Fruit fly (Drosophila melanogaster) whole organism, embryonic: Measurements from ENCODE around the gene CG13077.

Experiments
- Aef1 ChIP-seq: fragments of 200-800 bp; sonication (Bioruptor generic); IDR thresholded peaks from 3 replicates; pipeline ENCODE4 v1.3.6; 2022; ENCODE audit warnings: missing biosample characterization, missing genetic modification characterization
- Atf6 ChIP-seq: fragments of 200-800 bp; sonication (Bioruptor generic); IDR thresholded peaks from 2 replicates; pipeline ENCODE4 v1.3.6; 2022; ENCODE audit warnings: missing biosample characterization, missing genetic modification characterization
- CG10654 ChIP-seq: fragments of 200-800 bp; sonication (Bioruptor generic); optimal IDR thresholded peaks from 2 replicates; lab custom pipeline; 2016; ENCODE audit warnings: missing biosample characterization, missing genetic modification characterization
- CG10979 ChIP-seq: fragments of 200-800 bp; sonication (Bioruptor generic); optimal IDR thresholded peaks from 2 replicates; lab custom pipeline; 2018; ENCODE audit warnings: missing biosample characterization, mild to moderate bottlenecking, missing genetic modification characterization, moderate library complexity
- CG11398 ChIP-seq: fragments of 200-800 bp; sonication (Bioruptor generic); optimal IDR thresholded peaks from 2 replicates; lab custom pipeline; 2016; ENCODE audit warnings: missing biosample characterization, missing genetic modification characterization
- CG11696 ChIP-seq: fragments of 200-800 bp; sonication (Bioruptor generic); IDR thresholded peaks from 2 replicates; pipeline ENCODE4 v1.3.6; 2022; ENCODE audit warnings: missing biosample characterization, missing genetic modification characterization
- CG15073 ChIP-seq: fragments of 200-800 bp; sonication (Bioruptor generic); optimal IDR thresholded peaks from 2 replicates; lab custom pipeline; 2016; ENCODE audit warnings: missing biosample characterization, missing genetic modification characterization
- CG15269 ChIP-seq: fragments of 200-800 bp; sonication (Bioruptor generic); optimal IDR thresholded peaks from 2 replicates; lab custom pipeline; 2018; ENCODE audit warnings: missing biosample characterization, mild to moderate bottlenecking, missing genetic modification characterization, moderate library complexity
- CG18476 ChIP-seq: fragments of 200-800 bp; sonication (Bioruptor generic); optimal IDR thresholded peaks from 2 replicates; lab custom pipeline; 2016; ENCODE audit warnings: missing biosample characterization, mild to moderate bottlenecking, missing genetic modification characterization
- CG31224 ChIP-seq: fragments of 200-800 bp; sonication (Bioruptor generic); IDR thresholded peaks from 2 replicates; pipeline ENCODE4 v1.3.6; 2022; ENCODE audit warnings: missing biosample characterization, missing genetic modification characterization
- CG42726 ChIP-seq: fragments of 200-800 bp; sonication (Bioruptor generic); IDR thresholded peaks from 2 replicates; pipeline ENCODE4 v1.3.6; 2022; ENCODE audit warnings: missing biosample characterization, missing genetic modification characterization; ENCODE audit not compliant: partially characterized antibody
- CG4404 ChIP-seq: fragments of 200-800 bp; sonication (Bioruptor generic); IDR thresholded peaks from 2 replicates; pipeline ENCODE4 v1.3.6; 2022; ENCODE audit warnings: missing biosample characterization, missing genetic modification characterization
- CG6683 ChIP-seq: fragments of 200-800 bp; sonication (Bioruptor generic); optimal IDR thresholded peaks from 2 replicates; lab custom pipeline; 2017; ENCODE audit warnings: missing biosample characterization, mild to moderate bottlenecking, missing genetic modification characterization, missing genetic modification reagents
- CG6854 ChIP-seq: fragments of 200-800 bp; sonication (Bioruptor generic); optimal IDR thresholded peaks from 3 replicates; lab custom pipeline; 2017; ENCODE audit warnings: missing biosample characterization, mild to moderate bottlenecking, missing genetic modification characterization
- CG7357 ChIP-seq: fragments of 200-800 bp; sonication (Bioruptor generic); IDR thresholded peaks from 3 replicates; pipeline ENCODE4 v1.3.6; 2022; ENCODE audit warnings: missing biosample characterization, missing genetic modification characterization
- CG8290 ChIP-seq, 3 experiments: fragments of 200-800 bp; sonication (Bioruptor generic); optimal IDR thresholded peaks; 2 replicates each; lab custom pipeline; 2016 to 2019; ENCODE audit warnings: missing biosample characterization in 3 of 3, missing genetic modification characterization in 3 of 3, mild to moderate bottlenecking in 2 of 3, moderate library complexity in 1 of 3
- CG8359 ChIP-seq: fragments of 200-800 bp; sonication (Bioruptor generic); optimal IDR thresholded peaks from 2 replicates; lab custom pipeline; 2017; ENCODE audit warnings: missing biosample characterization, mild to moderate bottlenecking, missing genetic modification characterization, borderline replicate concordance
- CG8944 ChIP-seq: fragments of 200-800 bp; sonication (Bioruptor generic); optimal IDR thresholded peaks from 3 replicates; lab custom pipeline; 2016; ENCODE audit warnings: missing biosample characterization, missing genetic modification characterization
- Dek ChIP-seq: fragments of 200-800 bp; sonication (Bioruptor generic); optimal IDR thresholded peaks from 3 replicates; lab custom pipeline; 2019; ENCODE audit warnings: missing biosample characterization, mild to moderate bottlenecking, missing genetic modification characterization, moderate library complexity
- Fer2 ChIP-seq: fragments of 200-800 bp; sonication (Bioruptor generic); optimal IDR thresholded peaks from 2 replicates; lab custom pipeline; 2018; ENCODE audit warnings: missing biosample characterization, mild to moderate bottlenecking, missing genetic modification characterization, moderate library complexity
- Hmx ChIP-seq: fragments of 200-800 bp; sonication (Bioruptor generic); optimal IDR thresholded peaks from 2 replicates; lab custom pipeline; 2016; ENCODE audit warnings: missing biosample characterization, missing genetic modification characterization
- Hr39 ChIP-seq: fragments of >200 bp; optimal IDR thresholded peaks from 2 replicates; lab custom pipeline; 2017
- NfI ChIP-seq: fragments of 200-800 bp; sonication (Bioruptor generic); optimal IDR thresholded peaks from 3 replicates; lab custom pipeline; 2018; ENCODE audit warnings: missing biosample characterization, mild to moderate bottlenecking, missing genetic modification characterization, moderate library complexity
- Sox100B ChIP-seq: fragments of 200-800 bp; sonication (Bioruptor generic); optimal IDR thresholded peaks from 3 replicates; lab custom pipeline; 2018; ENCODE audit warnings: missing biosample characterization, mild to moderate bottlenecking, missing genetic modification characterization
- Stat92E ChIP-seq, 3 experiments: fragments of >200 bp in 2 of 3; fragments of 200-800 bp in 1 of 3; sonication (Bioruptor generic) in 1 of 3; optimal IDR thresholded peaks; 2 replicates each; lab custom pipeline; 2017 to 2019; ENCODE audit warnings: missing biosample characterization in 3 of 3, missing genetic modification characterization in 3 of 3, mild to moderate bottlenecking in 1 of 3, moderate library complexity in 1 of 3
- bab2 ChIP-seq: fragments of 200-800 bp; sonication (Bioruptor generic); optimal IDR thresholded peaks from 2 replicates; lab custom pipeline; 2016; ENCODE audit warnings: missing biosample characterization, missing genetic modification characterization
- bsh ChIP-seq, 2 experiments: fragments of 200-800 bp; sonication (Bioruptor generic); optimal IDR thresholded peaks; 2 replicates each; lab custom pipeline; 2017 to 2018; ENCODE audit warnings: mild to moderate bottlenecking in 2 of 2, missing biosample characterization in 2 of 2, missing genetic modification characterization in 2 of 2, moderate library complexity in 1 of 2
- crc ChIP-seq: fragments of 200-800 bp; sonication (Bioruptor generic); optimal IDR thresholded peaks from 2 replicates; lab custom pipeline; 2016; ENCODE audit warnings: missing biosample characterization, missing genetic modification characterization
- dm ChIP-seq: fragments of 200-800 bp; sonication (Bioruptor generic); optimal IDR thresholded peaks from 3 replicates; lab custom pipeline; 2016; ENCODE audit warnings: missing biosample characterization, missing genetic modification characterization
- exex ChIP-seq: fragments of 200-800 bp; sonication (Bioruptor generic); optimal IDR thresholded peaks from 4 replicates; lab custom pipeline; 2018; ENCODE audit warnings: missing biosample characterization, mild to moderate bottlenecking, missing genetic modification characterization, moderate library complexity
- ftz-f1 ChIP-seq: fragments of 200-800 bp; sonication (Bioruptor generic); optimal IDR thresholded peaks from 2 replicates; lab custom pipeline; 2016; ENCODE audit warnings: missing biosample characterization, missing genetic modification characterization
- fu2 ChIP-seq: fragments of 200-800 bp; sonication (Bioruptor generic); optimal IDR thresholded peaks from 2 replicates; lab custom pipeline; 2016; ENCODE audit warnings: missing biosample characterization, missing genetic modification characterization
- gem ChIP-seq: fragments of 200-800 bp; sonication (Bioruptor generic); optimal IDR thresholded peaks from 2 replicates; lab custom pipeline; 2019; ENCODE audit warnings: missing biosample characterization, mild to moderate bottlenecking, missing genetic modification characterization, moderate library complexity
- gsb ChIP-seq: fragments of 200-800 bp; sonication (Bioruptor generic); IDR thresholded peaks from 2 replicates; pipeline ENCODE4 v1.3.6; 2022; ENCODE audit warnings: missing biosample characterization, missing genetic modification characterization
- insv ChIP-seq, 2 experiments: fragments of 200-800 bp; sonication (Bioruptor generic); optimal IDR thresholded peaks; 3 replicates each; lab custom pipeline; 2016 to 2018; ENCODE audit warnings: missing biosample characterization in 2 of 2, missing genetic modification characterization in 2 of 2
- jing ChIP-seq: fragments of 200-800 bp; sonication (Bioruptor generic); optimal IDR thresholded peaks from 2 replicates; lab custom pipeline; 2018; ENCODE audit warnings: missing biosample characterization, mild to moderate bottlenecking, missing genetic modification characterization
- knrl ChIP-seq: fragments of 200-800 bp; sonication (Bioruptor generic); IDR thresholded peaks from 3 replicates; pipeline ENCODE4 v1.3.6; 2022; ENCODE audit warnings: missing biosample characterization, missing genetic modification characterization; ENCODE audit not compliant: partially characterized antibody
- mld ChIP-seq: fragments of 200-800 bp; sonication (Bioruptor generic); IDR thresholded peaks from 3 replicates; pipeline ENCODE4 v1.3.6; 2022; ENCODE audit warnings: missing biosample characterization, missing genetic modification characterization; ENCODE audit not compliant: partially characterized antibody
- nerfin-1 ChIP-seq: fragments of 200-800 bp; sonication (Bioruptor generic); optimal IDR thresholded peaks from 3 replicates; lab custom pipeline; 2019; ENCODE audit warnings: missing biosample characterization, mild to moderate bottlenecking, missing genetic modification characterization, moderate library complexity
- onecut ChIP-seq: fragments of 200-800 bp; sonication (Bioruptor generic); IDR thresholded peaks from 2 replicates; pipeline ENCODE4 v1.3.6; 2022; ENCODE audit warnings: missing biosample characterization, missing genetic modification characterization
- otp ChIP-seq: fragments of 200-800 bp; sonication (Bioruptor generic); IDR thresholded peaks from 3 replicates; pipeline ENCODE4, ENCODE4 v1.3.6; 2022; ENCODE audit warnings: missing biosample characterization, missing genetic modification characterization
- peb ChIP-seq: fragments of 200-800 bp; sonication (Bioruptor generic); IDR thresholded peaks from 2 replicates; pipeline ENCODE4 v1.3.6; 2022; ENCODE audit warnings: missing biosample characterization, missing genetic modification characterization
- pho ChIP-seq: fragments of 200-800 bp; sonication (Bioruptor generic); optimal IDR thresholded peaks from 2 replicates; lab custom pipeline; 2016; ENCODE audit warnings: missing biosample characterization, missing genetic modification characterization
- phol ChIP-seq: fragments of 200-800 bp; sonication (Bioruptor generic); optimal IDR thresholded peaks from 3 replicates; lab custom pipeline; 2018; ENCODE audit warnings: missing biosample characterization, mild to moderate bottlenecking, missing genetic modification characterization, moderate library complexity
- pita ChIP-seq: fragments of 200-800 bp; sonication (Bioruptor generic); optimal IDR thresholded peaks from 2 replicates; lab custom pipeline; 2017; ENCODE audit warnings: missing biosample characterization, mild to moderate bottlenecking, missing genetic modification characterization
- prd ChIP-seq, 3 experiments: fragments of >200 bp in 2 of 3; fragments of 200-800 bp in 1 of 3; sonication (Bioruptor generic) in 1 of 3; optimal IDR thresholded peaks in 2 of 3; IDR thresholded peaks in 1 of 3; 2 replicates in 2 of 3; 3 replicates in 1 of 3; pipeline versions ENCODE4 v1.3.6 to Lab custom; 2017 to 2022; ENCODE audit warnings: missing biosample characterization in 1 of 3, missing genetic modification characterization in 1 of 3
- pros ChIP-seq: fragments of 200-800 bp; sonication (Bioruptor generic); optimal IDR thresholded peaks from 3 replicates; lab custom pipeline; 2019; ENCODE audit warnings: missing biosample characterization, mild to moderate bottlenecking, missing genetic modification characterization, moderate library complexity

CG13077 gene

DNA sequence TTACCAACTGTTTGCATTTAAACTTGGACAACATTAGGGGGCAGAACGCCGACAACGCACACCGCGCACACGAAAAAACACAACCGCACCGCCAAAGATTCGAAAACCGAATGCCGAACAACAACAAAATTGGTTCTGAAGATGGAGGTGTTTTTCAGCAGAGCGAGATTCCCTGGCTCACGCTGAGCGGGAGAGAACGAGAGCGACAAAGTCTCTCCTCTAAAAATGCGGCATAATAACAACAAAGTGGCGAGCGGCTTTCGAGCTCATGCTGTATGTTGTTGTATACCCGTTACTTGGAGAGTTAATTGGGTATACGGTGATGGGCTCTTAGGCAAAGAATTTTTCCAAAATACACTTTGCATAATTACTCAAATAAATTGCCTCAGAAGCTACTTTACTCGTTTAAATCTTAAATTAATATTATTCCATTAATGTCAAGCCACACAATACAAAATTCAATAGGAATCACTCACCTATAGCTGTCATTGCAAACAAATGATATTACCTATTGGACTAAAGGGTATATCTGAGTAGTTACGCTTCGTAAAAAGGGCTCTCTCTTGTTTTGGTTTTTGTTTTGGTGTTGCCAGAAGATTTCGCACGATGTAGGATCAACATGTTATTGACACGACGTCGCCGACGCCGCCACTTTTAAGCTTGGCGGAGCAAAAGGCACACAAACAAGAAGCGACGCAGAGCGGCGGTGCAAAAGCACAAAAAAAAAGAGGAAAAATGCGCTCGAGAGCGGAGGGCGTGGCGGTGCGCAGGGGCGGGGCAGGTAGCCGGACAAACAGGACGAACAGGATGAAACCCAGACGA is 7.0 kb downstream of the CG13077 start (continued):
- TF ChIP-seq CG15073 (no peak), CG15269 (tag; lab: Kevin White, UChicago) (peak; percentile 75), crc (GFP tag; lab: Kevin White, UChicago) (no peak), prd (optimal IDR thresholded peaks at IDR 0.05; lab: Kevin White, UChicago) (no peak), prd (GFP tag; IDR thresholded peaks at IDR 0.05; lab: Robert Waterston, UW) (peak; percentile 74), CG4404 (GFP tag; lab: Robert Waterston, UW) (peak; percentile 48), insv (GFP tag; optimal IDR thresholded peaks at IDR 0.05; lab: Kevin White, UChicago) (peak in 1 of 2 experiments; percentile 13), CG42726 (peak; percentile 58), Sox100B (GFP tag; lab: Kevin White, UChicago) (peak; percentile 55), pros (no peak), CG10654 (GFP tag; lab: Kevin White, UChicago) (peak; percentile 1), CG8944 (GFP tag; lab: Kevin White, UChicago) (no peak), Fer2 (tag; lab: Kevin White, UChicago) (peak; percentile 40), CG8359 (GFP tag; lab: Kevin White, UChicago) (no peak), phol (tag; lab: Kevin White, UChicago) (peak; percentile 62), jing (peak; percentile 33), CG7357 (GFP tag; lab: Robert Waterston, UW) (peak; percentile 53), Atf6 (GFP tag; lab: Robert Waterston, UW) (peak; percentile 65), Stat92E (GFP tag; optimal IDR thresholded peaks at IDR 0.05; lab: Kevin White, UChicago) (no peak), Hr39 (lab: Kevin White, UChicago) (no peak), bsh (GFP tag; optimal IDR thresholded peaks at IDR 0.05; lab: Kevin White, UChicago) (peak; percentile 70 to 89), CG6683 (GFP tag; lab: Kevin White, UChicago) (peak; percentile 43), mld (0 out of 3 replicates have a peak, but pooled peaks have one; percentile 54), CG11398 (GFP tag; lab: Kevin White, UChicago) (no peak), nerfin-1 (tag; lab: Kevin White, UChicago) (no peak), Dek (tag; lab: Kevin White, UChicago) (peak; percentile 59), dm (GFP tag; lab: Kevin White, UChicago) (no peak), gsb (no peak), CG31224 (GFP tag; lab: Robert Waterston, UW) (peak; percentile 60; the same call in 1 of the 2 replicates), peb (GFP tag; lab: Robert Waterston, UW) (no peak), otp (GFP tag; lab: Robert Waterston, UW) (no peak; the same call in 2 of the 3 replicates), CG6854 (peak; percentile 51), Aef1 (peak; percentile 65), Hmx (GFP tag; lab: Kevin White, UChicago) (peak; percentile 23), exex (peak; percentile 27), ftz-f1 (peak; percentile 9), CG10979 (tag; lab: Kevin White, UChicago) (peak; percentile 62), knrl (GFP tag; lab: Robert Waterston, UW) (no peak), NfI (GFP tag; lab: Kevin White, UChicago) (peak; percentile 59), CG18476 (GFP tag; lab: Kevin White, UChicago) (peak; percentile 62), CG11696 (GFP tag; lab: Robert Waterston, UW) (no peak), bab2 (GFP tag; lab: Kevin White, UChicago) (peak; percentile 12), pita (no peak), onecut (GFP tag; lab: Robert Waterston, UW) (0 out of 2 replicates have a peak, but pooled peaks have one; percentile 27), pho (peak; percentile 65), fu2 (peak; percentile 22), CG8290 (GFP tag; optimal IDR thresholded peaks at IDR 0.05; lab: Kevin White, UChicago) (peak; percentile 50), CG8290 (tag; optimal IDR thresholded peaks at IDR 0.05; lab: Kevin White, UChicago) (no peak), gem (peak; percentile 78)
